Fruit fly (Drosophila melanogaster): ENCODE results near the gene Hmu.

The Hmu gene

DNA sequence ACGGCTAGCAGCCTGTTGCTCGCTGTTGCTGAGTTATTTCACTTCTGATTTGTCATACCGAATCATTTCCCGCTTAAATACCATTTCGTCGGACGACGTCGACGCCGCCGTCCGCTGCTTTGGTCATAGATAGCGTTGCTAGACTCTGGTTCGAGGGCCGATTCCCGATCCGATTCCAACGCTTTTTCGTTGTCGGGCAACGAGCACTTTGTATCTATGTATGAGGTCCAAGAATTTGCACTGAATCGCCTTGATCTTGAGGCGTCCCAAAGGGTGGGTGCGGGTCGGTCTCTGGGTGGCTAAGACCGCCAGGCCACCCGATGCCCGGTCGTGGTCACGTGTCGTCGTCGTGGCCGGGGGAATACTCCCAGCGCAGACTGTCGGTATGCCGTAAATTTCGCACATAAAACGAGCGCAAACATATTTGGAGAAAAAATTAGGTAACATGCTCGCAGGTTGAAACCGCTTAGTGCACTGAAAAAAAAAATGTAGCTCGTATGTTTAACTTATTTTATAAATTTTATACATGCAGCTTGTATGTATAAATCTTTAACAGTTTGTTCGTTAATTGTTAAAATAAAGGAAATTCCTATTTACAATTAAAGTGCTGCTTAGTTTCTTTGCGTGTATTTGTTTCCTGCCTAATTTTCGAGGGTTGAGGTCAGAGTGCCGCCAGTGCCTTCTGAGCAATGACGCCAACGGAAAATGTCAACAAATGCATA is 3.8 kb downstream of the Hmu start, which contains the start of gene CG3348 (continued):
- TF ChIP-seq CG15269 (tag; optimal IDR thresholded peaks at IDR 0.05), result peak; percentile 76
- TF ChIP-seq Fer2 (tag; optimal IDR thresholded peaks at IDR 0.05), result peak; percentile 65
- peak; percentile 75 for TF ChIP-seq Aef1 (GFP tag; IDR thresholded peaks at IDR 0.05)
- TF ChIP-seq CG34422 (GFP tag; IDR thresholded peaks at IDR 0.05), result 0 out of 3 replicates have a peak, but pooled peaks have one; percentile 29
- TF ChIP-seq H2.0 (GFP tag; IDR thresholded peaks at IDR 0.05), result peak; percentile 67
- TF ChIP-seq CG3163 (GFP tag; optimal IDR thresholded peaks at IDR 0.05), result no peak
- TF ChIP-seq CG11093 (GFP tag; IDR thresholded peaks at IDR 0.05), result no peak
- TF ChIP-seq Hsf (GFP tag; optimal IDR thresholded peaks at IDR 0.05), result peak; percentile 71
- peak; percentile 87 for TF ChIP-seq sens (GFP tag)
- TF ChIP-seq jigr1 (GFP tag; IDR thresholded peaks at IDR 0.05), result no peak
- peak; percentile 27 for TF ChIP-seq Nf-YB (GFP tag; optimal IDR thresholded peaks at IDR 0.05)
- no peak for TF ChIP-seq CG4617 (GFP tag; optimal IDR thresholded peaks at IDR 0.05; ENCODE audit: borderline replicate concordance)
- TF ChIP-seq so (GFP tag; IDR thresholded peaks at IDR 0.05), result 0 out of 3 replicates have a peak, but pooled peaks have one; percentile 43
- peak; percentile 61 for TF ChIP-seq CG12769 (tag; optimal IDR thresholded peaks at IDR 0.05)
- TF ChIP-seq Hr78 (GFP tag; optimal IDR thresholded peaks at IDR 0.05), result peak in 1 of 2 experiments; percentile 12
- peak; percentile 24; the same call in 1 of the 2 replicates for TF ChIP-seq Rx (GFP tag; IDR thresholded peaks at IDR 0.05)
- no peak for TF ChIP-seq CG8089 (GFP tag; optimal IDR thresholded peaks at IDR 0.05)
- TF ChIP-seq CG2678 (tag; optimal IDR thresholded peaks at IDR 0.05), result peak; percentile 87
- TF ChIP-seq Opbp (GFP tag; IDR thresholded peaks at IDR 0.05; ENCODE audit: partially characterized antibody), result no peak
- peak; percentile 39 for TF ChIP-seq zf30C (GFP tag; optimal IDR thresholded peaks at IDR 0.05)
- TF ChIP-seq sr (GFP tag; IDR thresholded peaks at IDR 0.05), result no peak

dm6 chr3R:27293065-27293464 is 4.5 kb downstream of the Hmu start:
- TF ChIP-seq CG17361 (GFP tag; IDR thresholded peaks at IDR 0.05) (no peak), CG15696 (tag; optimal IDR thresholded peaks at IDR 0.05) (no peak), CG1602 (GFP tag; optimal IDR thresholded peaks at IDR 0.05) (no peak), CG14050 (GFP tag; IDR thresholded peaks at IDR 0.05) (no peak), Dip2 (GFP tag; IDR thresholded peaks at IDR 0.05) (no peak), CG18619 (GFP tag; optimal IDR thresholded peaks at IDR 0.05) (no peak), Med (GFP tag) (peak; percentile 66), esg (GFP tag; conservative IDR thresholded peaks at IDR 0.05) (no peak), CG30431 (GFP tag; optimal IDR thresholded peaks at IDR 0.05) (no peak), sd (tag; optimal IDR thresholded peaks at IDR 0.05) (peak; percentile 78), CG14860 (GFP tag; IDR thresholded peaks at IDR 0.05; ENCODE audit: partially characterized antibody) (no peak), CG6765 (GFP tag; optimal IDR thresholded peaks at IDR 0.05) (no peak), Kr (GFP tag; optimal IDR thresholded peaks at IDR 0.05) (no peak), CG7987 (GFP tag; optimal IDR thresholded peaks at IDR 0.05) (peak; percentile 100), CG3163 (GFP tag; optimal IDR thresholded peaks at IDR 0.05) (no peak), emc (GFP tag; optimal IDR thresholded peaks at IDR 0.05) (no peak), sug (tag; optimal IDR thresholded peaks at IDR 0.05) (peak; percentile 91), HLH54F (GFP tag; optimal IDR thresholded peaks at IDR 0.05) (no peak), abd-A (tag; optimal IDR thresholded peaks at IDR 0.05) (peak; percentile 31), CG14710 (tag; optimal IDR thresholded peaks at IDR 0.05) (no peak), MESR4 (GFP tag; optimal IDR thresholded peaks at IDR 0.05) (no peak), CG4424 (GFP tag; optimal IDR thresholded peaks at IDR 0.05) (no peak), CG8924 (tag; optimal IDR thresholded peaks at IDR 0.05) (no peak), CG1792 (GFP tag; optimal IDR thresholded peaks at IDR 0.05) (no peak), CG12769 (tag; optimal IDR thresholded peaks at IDR 0.05) (peak; percentile 83), ato (GFP tag; IDR thresholded peaks at IDR 0.05; ENCODE audit: partially characterized antibody) (no peak), peb (GFP tag; IDR thresholded peaks at IDR 0.05) (no peak), cwo (GFP tag; optimal IDR thresholded peaks at IDR 0.05) (peak; percentile 100), sr (GFP tag; IDR thresholded peaks at IDR 0.05) (peak; percentile 56; the same call in 1 of the 3 replicates), CG13894 (tag; optimal IDR thresholded peaks at IDR 0.05) (peak; percentile 18), mirr (GFP tag; optimal IDR thresholded peaks at IDR 0.05) (peak; percentile 6)

Data from whole organism, embryonic.